Worm (Caenorhabditis elegans) whole organism, midembryonic: ENCODE results near the gene F55G7.4.

Source experiments
- T22C8.4 ChIP-seq: fragments of 200-800 bp; sonication (Bioruptor generic); IDR thresholded peaks from 2 replicates; pipeline ENCODE4 v1.3.6; 2022; ENCODE audit warnings: missing genetic modification characterization, missing compliant biosample characterization
- cog-1 ChIP-seq: sonication (generic microtip); optimal IDR thresholded peaks from 2 replicates; lab custom pipeline; 2016; ENCODE audit warnings: missing genetic modification characterization, missing compliant biosample characterization
- flt-1 ChIP-seq: fragments of 200-800 bp; sonication (Bioruptor generic); IDR thresholded peaks from 2 replicates; pipeline ENCODE4 v1.3.6; 2022; ENCODE audit warnings: missing genetic modification characterization, missing compliant biosample characterization
- klf-2 ChIP-seq: fragments of 200-800 bp; sonication (Bioruptor generic); conservative IDR thresholded peaks from 2 replicates; pipeline ENCODE4 v1.3.6; 2022; ENCODE audit warnings: missing genetic modification reagents, missing genetic modification characterization, missing compliant biosample characterization
- med-1 ChIP-seq: sonication (generic microtip); optimal IDR thresholded peaks from 2 replicates; lab custom pipeline; 2017; ENCODE audit warnings: missing genetic modification characterization, mild to moderate bottlenecking, missing compliant biosample characterization, antibody characterized with exemption, missing genetic modification reagents; ENCODE audit not compliant: insufficient read depth
- ref-1 ChIP-seq: fragments of 200-800 bp; sonication (Bioruptor generic); conservative IDR thresholded peaks from 2 replicates; pipeline ENCODE4 v1.3.6; 2022; ENCODE audit warnings: missing genetic modification reagents, missing genetic modification characterization, missing compliant biosample characterization
- tab-1 ChIP-seq: fragments of 200-800 bp; sonication (Bioruptor generic); IDR thresholded peaks from 2 replicates; pipeline ENCODE4 v1.3.6; 2022; ENCODE audit warnings: missing genetic modification characterization, missing compliant biosample characterization
- ztf-23 ChIP-seq: fragments of 200-800 bp; sonication (Bioruptor generic); IDR thresholded peaks from 2 replicates; pipeline ENCODE4 v1.3.6; 2022; ENCODE audit warnings: missing genetic modification reagents, missing genetic modification characterization, missing compliant biosample characterization
- ztf-29 ChIP-seq: fragments of 200-800 bp; sonication (Bioruptor generic); IDR thresholded peaks from 2 replicates; pipeline ENCODE4 v1.3.6; 2022; ENCODE audit warnings: missing genetic modification reagents, missing genetic modification characterization, missing compliant biosample characterization

Gene F55G7.4

DNA sequence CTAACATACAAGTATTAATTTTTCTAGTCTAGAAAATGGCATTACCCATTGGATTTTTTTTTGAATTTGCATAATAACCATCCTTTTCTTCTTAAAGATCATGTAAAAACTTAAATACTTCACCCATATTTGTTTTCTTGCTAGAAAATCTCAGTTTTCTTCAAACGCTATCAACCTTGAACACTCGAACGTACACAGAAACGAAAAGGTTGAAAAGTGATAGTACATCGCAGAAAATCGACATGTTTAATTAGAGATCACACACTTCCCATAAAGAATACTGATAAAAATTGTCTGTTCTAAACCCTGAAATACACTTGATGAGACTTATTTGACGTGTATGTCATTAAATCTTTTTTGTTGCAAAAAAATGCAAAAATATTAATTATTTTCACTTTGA lies at the start of gene F55G7.4:
F55G7.4 (plus strand) TSS at position 301 of the 400 bp plus-strand sequence.
- TF ChIP-seq tab-1 (GFP tag; lab: Robert Waterston, UW) (no peak), ztf-23 (no peak), ref-1 (GFP tag; lab: Robert Waterston, UW) (no peak), T22C8.4 (no peak), cog-1 (no peak), klf-2 (GFP tag; lab: Robert Waterston, UW) (no peak), ztf-29 (GFP tag; lab: Robert Waterston, UW) (no peak), flt-1 (GFP tag; lab: Robert Waterston, UW) (no peak), med-1 (no peak)

DNA sequence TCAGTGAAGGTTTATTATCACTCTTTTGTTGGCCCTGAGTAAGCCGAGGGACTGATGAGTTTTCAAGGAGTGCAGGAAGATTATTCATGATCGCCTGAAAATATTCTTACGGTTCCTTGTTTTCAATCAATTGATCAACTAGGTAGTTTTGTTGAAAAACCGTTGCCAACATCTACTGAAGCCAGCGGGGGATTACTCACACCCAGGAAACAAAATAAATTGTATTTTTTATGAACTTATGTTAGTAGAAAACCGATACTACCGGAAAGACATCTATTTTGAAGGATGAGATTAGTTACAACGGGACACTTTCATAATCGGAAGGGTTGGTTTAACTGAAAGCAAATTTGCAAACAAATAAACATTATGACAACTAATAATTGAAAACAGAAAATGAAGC lies 49.6 kb upstream of the F55G7.4 start, which contains the start of gene Y62H9A.2:
Y62H9A.2 (minus strand) TSS at position 101 of the 400 bp plus-strand sequence.
- TF ChIP-seq ztf-23 (no peak), med-1 (no peak), T22C8.4 (no peak), flt-1 (GFP tag; lab: Robert Waterston, UW) (no peak), ztf-29 (GFP tag; lab: Robert Waterston, UW) (no peak), klf-2 (GFP tag; lab: Robert Waterston, UW) (no peak), tab-1 (GFP tag; lab: Robert Waterston, UW) (no peak), ref-1 (GFP tag; lab: Robert Waterston, UW) (no peak), cog-1 (no peak)

DNA sequence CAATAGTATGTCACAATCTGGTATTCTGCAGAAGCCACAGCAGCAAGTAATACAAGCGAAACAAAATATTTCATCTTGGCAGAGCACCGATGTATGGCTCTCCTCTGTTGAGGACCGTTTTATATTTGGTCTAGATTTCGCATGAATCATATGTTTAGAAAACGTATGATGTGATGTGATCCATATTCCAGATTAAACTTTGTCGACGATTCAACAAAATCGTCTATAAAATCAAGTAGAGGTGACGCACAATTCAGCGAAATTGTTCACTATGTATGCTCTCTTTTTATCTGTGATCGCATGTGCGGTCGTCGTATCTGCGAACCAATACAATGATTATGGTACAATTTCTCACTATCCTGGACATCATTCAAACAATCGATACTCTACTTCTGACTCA lies 47.8 kb upstream of the F55G7.4 start, which contains the start of the genes Y62H9A.3 and Y62H9A.4:
Y62H9A.3 (minus strand) TSS at position 101 of the 400 bp plus-strand sequence.
Y62H9A.4 (plus strand) TSS at position 256 of the 400 bp plus-strand sequence.
- TF ChIP-seq tab-1 (GFP tag; lab: Robert Waterston, UW), result no peak
- no peak for TF ChIP-seq ztf-23
- TF ChIP-seq T22C8.4, result no peak
- TF ChIP-seq flt-1 (GFP tag; lab: Robert Waterston, UW), result no peak
- no peak for TF ChIP-seq ref-1 (GFP tag; lab: Robert Waterston, UW)
- no peak for TF ChIP-seq cog-1
- no peak for TF ChIP-seq ztf-29 (GFP tag; lab: Robert Waterston, UW)
- TF ChIP-seq med-1, result no peak
- TF ChIP-seq klf-2 (GFP tag; lab: Robert Waterston, UW), result no peak

DNA sequence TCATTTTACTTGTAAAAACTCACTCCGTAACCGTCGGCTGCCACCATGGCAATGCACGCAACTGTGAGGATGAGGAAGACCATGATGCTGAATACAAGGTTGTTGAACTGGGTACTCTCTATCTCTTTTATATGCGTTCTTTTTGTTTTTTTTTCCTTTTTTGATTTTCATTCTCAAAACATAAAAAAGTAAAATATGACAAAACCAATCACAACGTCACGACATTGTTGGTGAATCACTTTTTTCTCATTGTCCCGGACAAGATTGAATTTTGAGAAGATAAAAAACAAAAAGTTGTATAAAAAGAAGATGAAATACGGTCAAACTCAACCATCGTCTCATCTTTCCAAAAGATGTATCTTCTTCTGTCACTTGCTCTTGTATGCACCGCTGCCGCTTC lies 44.9 kb upstream of the F55G7.4 start, which contains the start of the genes Y62H9A.5 and ule-5:
Y62H9A.5 (minus strand) TSS at position 101 of the 400 bp plus-strand sequence.
ule-5 (plus strand) TSS at position 328 of the 400 bp plus-strand sequence.
- no peak for TF ChIP-seq flt-1 (GFP tag; lab: Robert Waterston, UW)
- TF ChIP-seq med-1, result no peak

DNA sequence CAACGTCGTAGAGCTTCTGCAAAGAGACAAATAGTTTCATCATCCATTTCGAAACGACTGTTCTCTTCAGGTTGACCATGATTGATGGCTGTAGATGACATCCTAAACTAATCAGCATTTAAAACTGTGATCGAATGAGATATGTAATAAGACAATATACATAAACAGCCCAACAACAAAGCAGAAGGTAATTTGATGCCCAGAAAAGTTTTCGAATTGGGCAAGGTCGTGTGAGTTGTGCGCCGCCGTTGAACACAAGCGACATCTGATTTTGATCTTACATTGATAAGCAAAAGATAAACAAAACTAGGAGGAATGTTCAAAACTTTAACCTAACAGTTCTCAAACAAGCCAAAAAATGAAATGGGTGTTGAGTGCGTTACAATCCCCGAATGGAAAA lies 42.1 kb upstream of the F55G7.4 start, which contains the start of gene Y62H9A.7:
Y62H9A.7 (minus strand) TSS at position 101 of the 400 bp plus-strand sequence.
- TF ChIP-seq ztf-29 (GFP tag; lab: Robert Waterston, UW) (no peak), med-1 (no peak), T22C8.4 (no peak), klf-2 (GFP tag; lab: Robert Waterston, UW) (no peak), tab-1 (GFP tag; lab: Robert Waterston, UW) (no peak), ztf-23 (no peak), cog-1 (no peak), flt-1 (GFP tag; lab: Robert Waterston, UW) (no peak), ref-1 (GFP tag; lab: Robert Waterston, UW) (no peak)

DNA sequence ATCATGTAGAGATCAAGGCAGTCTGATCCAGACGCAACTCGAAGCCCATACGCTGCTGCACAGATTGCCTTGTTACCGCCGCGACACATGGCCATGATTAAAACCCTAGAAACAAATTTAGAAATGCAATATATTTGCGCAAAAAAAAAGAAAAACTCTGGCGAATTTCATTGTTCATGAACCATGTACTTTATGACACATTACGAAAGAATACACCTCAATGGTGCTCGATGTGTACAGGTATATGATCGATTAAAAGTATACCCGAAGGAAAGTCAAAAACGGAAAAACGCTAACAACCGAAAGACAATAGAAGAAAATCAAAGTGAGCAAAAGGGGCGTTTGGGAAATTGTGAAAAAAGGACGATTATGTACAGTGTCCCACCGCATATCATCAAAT lies 35.4 kb upstream of the F55G7.4 start, which contains the start of gene Y62H9A.8:
Y62H9A.8 (minus strand) TSS at position 101 of the 400 bp plus-strand sequence.
- no peak for TF ChIP-seq tab-1 (GFP tag; lab: Robert Waterston, UW)

DNA sequence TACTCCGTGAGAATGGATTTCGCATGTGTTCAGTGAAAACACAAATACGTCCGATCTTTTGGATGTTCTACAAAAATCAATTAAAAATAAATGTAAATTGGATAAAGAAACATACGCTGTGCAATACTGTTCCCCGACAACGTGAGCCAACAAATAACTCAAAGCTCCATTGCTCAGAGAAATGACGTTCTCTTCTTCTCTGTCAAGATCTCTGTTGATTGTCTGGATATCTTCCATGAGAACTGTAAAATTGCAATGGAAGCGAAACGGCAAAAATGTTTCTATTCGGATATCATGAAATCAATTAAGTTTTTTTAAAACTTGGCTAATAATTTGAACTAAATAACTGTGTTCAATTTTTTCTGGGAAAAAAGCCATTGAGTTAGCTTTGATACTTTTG lies 31.0 kb upstream of the F55G7.4 start:
- TF ChIP-seq tab-1 (GFP tag; lab: Robert Waterston, UW) (no peak), klf-2 (GFP tag; lab: Robert Waterston, UW) (no peak), T22C8.4 (no peak), med-1 (no peak), cog-1 (no peak), ztf-23 (no peak), flt-1 (GFP tag; lab: Robert Waterston, UW) (no peak), ztf-29 (GFP tag; lab: Robert Waterston, UW) (no peak), ref-1 (GFP tag; lab: Robert Waterston, UW) (no peak)

DNA sequence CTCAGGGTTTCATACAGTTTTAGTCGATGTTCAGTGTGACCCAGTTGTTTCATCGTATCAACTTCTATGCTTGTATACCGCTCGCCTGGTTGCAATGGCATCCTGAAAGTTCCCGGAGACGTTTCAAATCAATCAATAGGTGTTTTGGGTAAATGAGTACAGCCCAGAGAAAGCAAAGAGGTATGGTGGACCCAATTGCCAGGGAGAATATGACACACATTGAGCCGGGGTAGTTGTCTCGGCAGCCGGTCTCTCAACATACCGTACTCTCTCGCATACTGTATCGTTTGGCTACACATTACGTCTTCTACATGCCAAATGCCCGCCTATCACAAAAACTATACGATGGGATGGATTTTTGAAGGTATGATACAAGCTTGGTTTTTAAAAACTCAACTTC lies 29.6 kb upstream of the F55G7.4 start, which contains the start of gene Y62H9A.9:
Y62H9A.9 (minus strand) TSS at position 101 of the 400 bp plus-strand sequence.
- no peak for TF ChIP-seq tab-1 (GFP tag; lab: Robert Waterston, UW)
- no peak for TF ChIP-seq flt-1 (GFP tag; lab: Robert Waterston, UW)
- TF ChIP-seq ref-1 (GFP tag; lab: Robert Waterston, UW), result no peak
- no peak for TF ChIP-seq ztf-29 (GFP tag; lab: Robert Waterston, UW)
- no peak for TF ChIP-seq cog-1
- no peak for TF ChIP-seq klf-2 (GFP tag; lab: Robert Waterston, UW)

DNA sequence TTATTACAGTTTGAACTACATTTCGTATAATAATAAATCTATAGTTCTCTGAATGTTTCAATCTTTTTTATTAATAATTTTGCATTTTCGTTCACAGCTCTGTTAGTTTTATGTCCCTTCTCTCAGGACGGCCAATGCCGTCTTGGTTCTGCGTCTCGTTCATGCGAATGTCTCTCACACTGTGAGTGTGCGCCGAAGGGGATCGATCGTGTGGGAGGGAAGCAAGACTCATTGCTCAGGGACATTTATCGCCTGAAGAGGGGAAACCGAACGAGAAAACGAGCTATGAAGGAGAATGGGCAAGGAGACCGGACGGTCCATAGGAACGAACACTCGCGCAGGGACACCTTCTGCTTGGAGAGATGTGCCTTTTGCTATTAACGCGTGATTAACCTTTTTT lies 28.7 kb upstream of the F55G7.4 start:
- TF ChIP-seq klf-2 (GFP tag; lab: Robert Waterston, UW) (no peak), ztf-29 (GFP tag; lab: Robert Waterston, UW) (no peak), cog-1 (no peak), tab-1 (GFP tag; lab: Robert Waterston, UW) (no peak), med-1 (no peak)

DNA sequence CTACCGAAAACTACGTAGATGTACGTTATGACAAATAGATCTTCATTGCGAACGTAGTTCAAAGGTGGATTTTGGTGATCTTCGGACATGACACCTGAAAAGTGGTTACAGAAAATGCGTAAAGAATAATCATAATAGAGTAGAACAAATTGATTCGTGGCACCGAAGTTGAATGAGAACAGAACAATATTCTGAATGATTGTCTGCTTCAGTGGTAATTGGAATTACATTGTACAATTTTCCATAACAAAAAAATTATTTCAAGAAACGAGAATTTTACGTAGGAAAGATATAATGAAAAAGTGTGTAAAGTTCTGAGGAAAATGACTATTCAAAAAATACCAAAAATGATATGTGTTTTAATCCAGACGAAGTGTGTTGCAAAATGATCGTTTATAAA lies 25.0 kb upstream of the F55G7.4 start, which contains the start of gene Y62H9A.10:
Y62H9A.10 (minus strand) TSS at position 101 of the 400 bp plus-strand sequence.
- TF ChIP-seq med-1 (no peak), klf-2 (GFP tag; lab: Robert Waterston, UW) (no peak), ztf-23 (no peak), flt-1 (GFP tag; lab: Robert Waterston, UW) (no peak), T22C8.4 (no peak), ztf-29 (GFP tag; lab: Robert Waterston, UW) (no peak), cog-1 (no peak), ref-1 (GFP tag; lab: Robert Waterston, UW) (no peak), tab-1 (GFP tag; lab: Robert Waterston, UW) (no peak)
